Fruit fly (Drosophila melanogaster): ENCODE results near the gene CG5167.

dm6 chr3R:12456370-12456940, 50.1 kb downstream of the CG5167 start, which contains the start of gene trus:
- no peak for TF ChIP-seq toe (GFP tag; optimal IDR thresholded peaks at IDR 0.05)
- no peak for TF ChIP-seq cic (GFP tag; optimal IDR thresholded peaks at IDR 0.05)
- peak; percentile 64 for TF ChIP-seq bab1 (GFP tag; optimal IDR thresholded peaks at IDR 0.05)
- no peak for TF ChIP-seq Hr96 (GFP tag; optimal IDR thresholded peaks at IDR 0.05)
- TF ChIP-seq Clk (GFP tag; optimal IDR thresholded peaks at IDR 0.05) = no peak
- no peak for TF ChIP-seq Crg-1 (GFP tag; optimal IDR thresholded peaks at IDR 0.05)

All from whole organism, adult.